Worm (Caenorhabditis elegans): ENCODE data around the gene C35B8.3.

- TF ChIP-seq him-1 (tag; optimal IDR thresholded peaks at IDR 0.05) (no peak), dao-5 (tag; optimal IDR thresholded peaks at IDR 0.05) (no peak), W03F9.2 (tag; optimal IDR thresholded peaks at IDR 0.05) (no peak)
Measured at ce11 chrX:9264636-9265035, 50.9 kb downstream of the C35B8.3 start.

Measured in whole organism, L4/young adult.